Worm (Caenorhabditis elegans) whole organism, L3 larva: ENCODE data around the gene srh-180.

ENCODE experiments used
- nhr-11 ChIP-seq: fragments of 150-350 bp; optimal IDR thresholded peaks from 2 replicates; lab custom pipeline; 2014; ENCODE audit warnings: missing biosample characterization, missing genetic modification characterization
- zag-1 ChIP-seq: fragments of 150-350 bp; optimal IDR thresholded peaks from 2 replicates; lab custom pipeline; 2014; ENCODE audit warnings: missing biosample characterization, missing genetic modification characterization

ce11 chrV:16300276-16300675, 17.1 kb upstream of the srh-180 start, which contains the start of gene srbc-82:
- TF ChIP-seq nhr-11 (tag; lab: Kevin White, UChicago) (no peak), zag-1 (tag; lab: Kevin White, UChicago) (no peak)
